Worm (Caenorhabditis elegans) whole organism, young adult: ENCODE results near the gene F36H5.10.
"Not testable (repeated sequence)": the region's sequence is repeated elsewhere in the genome, so short reads cannot be mapped to it uniquely, and the experiment has no call there.

Experiments
- D2030.7 ChIP-seq: fragments of 200-800 bp; sonication (Bioruptor generic); IDR thresholded peaks from 2 replicates; pipeline ENCODE4 v1.3.6; 2022; ENCODE audit warnings: missing genetic modification reagents, missing genetic modification characterization, missing compliant biosample characterization
- F39B2.1 ChIP-seq: fragments of 200-800 bp; sonication (Bioruptor generic); IDR thresholded peaks from 2 replicates; pipeline ENCODE4 v1.3.6; 2022; ENCODE audit warnings: missing genetic modification reagents, missing genetic modification characterization, missing compliant biosample characterization
- ceh-91 ChIP-seq: fragments of 200-800 bp; sonication (Bioruptor generic); IDR thresholded peaks from 2 replicates; pipeline ENCODE4 v1.3.6; 2022; ENCODE audit warnings: missing genetic modification reagents, missing genetic modification characterization, missing compliant biosample characterization
- dpff-1 ChIP-seq: sonication (generic microtip); optimal IDR thresholded peaks from 2 replicates; lab custom pipeline; 2017; ENCODE audit warnings: mild to moderate bottlenecking, missing genetic modification characterization, missing compliant biosample characterization
- ets-4 ChIP-seq: fragments of 200-800 bp; sonication (Bioruptor generic); optimal IDR thresholded peaks from 2 replicates; lab custom pipeline; 2018; ENCODE audit warnings: mild to moderate bottlenecking, missing genetic modification characterization, missing compliant biosample characterization
- madf-10 ChIP-seq: sonication (generic microtip); optimal IDR thresholded peaks from 2 replicates; lab custom pipeline; 2016; ENCODE audit warnings: mild to moderate bottlenecking, missing genetic modification characterization, missing compliant biosample characterization
- nhr-90 ChIP-seq: sonication (generic microtip); optimal IDR thresholded peaks from 2 replicates; lab custom pipeline; 2016; ENCODE audit warnings: missing genotype, mild to moderate bottlenecking, missing genetic modification characterization, missing compliant biosample characterization
- pha-4 ChIP-seq: fragments of 150-350 bp; sonication (generic microtip); optimal IDR thresholded peaks from 2 replicates; lab custom pipeline; 2014; ENCODE audit warnings: missing biosample characterization, missing genetic modification reagents, missing genetic modification characterization
- snpc-4 ChIP-seq, 5 experiments: fragments of 150-350 bp in 1 of 5; sonication (generic microtip) in 4 of 5; optimal IDR thresholded peaks; 2 replicates each; lab custom pipeline; 2014 to 2018; ENCODE audit warnings: missing genetic modification characterization in 5 of 5, missing biosample characterization in 3 of 5, antibody characterized with exemption in 2 of 5, mild to moderate bottlenecking in 2 of 5, missing compliant biosample characterization in 2 of 5, missing genotype in 2 of 5, moderate library complexity in 2 of 5, missing genetic modification reagents in 1 of 5
- somi-1 ChIP-seq: fragments of 200-800 bp; sonication (Bioruptor generic); optimal IDR thresholded peaks from 2 replicates; lab custom pipeline; 2018; ENCODE audit warnings: mild to moderate bottlenecking, missing genetic modification characterization, missing compliant biosample characterization
- unc-130 ChIP-seq: sonication (generic microtip); optimal IDR thresholded peaks from 2 replicates; lab custom pipeline; 2016; ENCODE audit warnings: missing genetic modification reagents, missing genetic modification characterization, missing compliant biosample characterization
- zfh-2 ChIP-seq: fragments of 200-800 bp; sonication (Bioruptor generic); conservative IDR thresholded peaks from 2 replicates; pipeline ENCODE4 v1.3.6; 2022; ENCODE audit warnings: missing genetic modification reagents, missing genetic modification characterization, missing compliant biosample characterization

DNA sequence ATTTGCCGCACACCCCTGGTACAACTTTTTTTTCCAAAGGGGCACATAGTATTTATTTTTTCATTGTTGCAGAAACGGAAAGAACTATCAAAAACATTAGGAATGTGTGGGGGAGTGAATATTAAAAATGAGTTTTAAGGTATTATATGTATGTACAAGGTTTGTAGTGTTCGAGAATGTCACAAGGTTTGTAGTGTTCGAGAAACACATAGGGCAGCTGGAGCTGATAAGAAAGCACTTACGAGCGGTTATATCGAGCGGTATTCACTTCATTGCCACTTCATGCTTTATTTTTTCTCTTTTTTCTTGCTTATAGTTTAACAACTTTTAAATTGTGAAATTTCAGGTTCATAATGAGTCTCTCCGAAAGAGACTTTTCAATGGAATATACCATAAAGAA, 10.3 kb downstream of the F36H5.10 start:
- not testable (repeated sequence) for TF ChIP-seq nhr-90 (tag; lab: Kevin White, UChicago); dpff-1 (tag; lab: Kevin White, UChicago); ceh-91; D2030.7 (GFP tag; lab: Robert Waterston, UW); pha-4 (tag; lab: Kevin White, UChicago); madf-10; snpc-4 (GFP tag; optimal IDR thresholded peaks at IDR 0.05; lab: Kevin White, UChicago); snpc-4 (tag; optimal IDR thresholded peaks at IDR 0.05; lab: Kevin White, UChicago); zfh-2 (GFP tag; lab: Robert Waterston, UW); somi-1 (GFP tag; lab: Kevin White, UChicago); ets-4; F39B2.1; unc-130
